Fruit fly (Drosophila melanogaster) whole organism, embryonic: Measurements from ENCODE around the gene lili.
A peak's percentile ranks its signal among the peaks of the same experiment; 100 is the strongest.

ENCODE experiments used
- Abd-B ChIP-seq: fragments of 200-800 bp; sonication (Bioruptor generic); optimal IDR thresholded peaks from 2 replicates; lab custom pipeline; 2018; ENCODE audit warnings: missing biosample characterization, mild to moderate bottlenecking, missing genetic modification characterization, moderate library complexity
- Adf1 ChIP-seq: fragments of 200-800 bp; sonication (Bioruptor generic); IDR thresholded peaks from 2 replicates; pipeline ENCODE4 v1.3.6; 2022; ENCODE audit warnings: missing biosample characterization, missing genetic modification characterization
- Asciz ChIP-seq: fragments of 200-800 bp; sonication (Bioruptor generic); optimal IDR thresholded peaks from 2 replicates; lab custom pipeline; 2017; ENCODE audit warnings: missing biosample characterization, mild to moderate bottlenecking, missing genetic modification characterization, missing genetic modification reagents
- Blimp-1 ChIP-seq: fragments of 200-800 bp; sonication (Bioruptor generic); optimal IDR thresholded peaks from 3 replicates; lab custom pipeline; 2018; ENCODE audit warnings: missing biosample characterization, missing genetic modification characterization, mild to moderate bottlenecking, moderate library complexity, missing genetic modification reagents
- CG10147 ChIP-seq: fragments of 200-800 bp; sonication (Bioruptor generic); optimal IDR thresholded peaks from 2 replicates; lab custom pipeline; 2019; ENCODE audit warnings: missing biosample characterization, mild to moderate bottlenecking, missing genetic modification characterization, moderate library complexity
- CG10431 ChIP-seq: fragments of 200-800 bp; sonication (Bioruptor generic); optimal IDR thresholded peaks from 3 replicates; lab custom pipeline; 2018; ENCODE audit warnings: missing biosample characterization, mild to moderate bottlenecking, missing genetic modification characterization
- CG12744 ChIP-seq: fragments of 200-800 bp; sonication (Bioruptor generic); optimal IDR thresholded peaks from 2 replicates; lab custom pipeline; 2016; ENCODE audit warnings: missing biosample characterization, missing genetic modification characterization
- CG13775 ChIP-seq: fragments of 200-800 bp; sonication (Bioruptor generic); optimal IDR thresholded peaks from 3 replicates; lab custom pipeline; 2017; ENCODE audit warnings: missing biosample characterization, mild to moderate bottlenecking, missing genetic modification characterization
- CG14965 ChIP-seq: fragments of 200-800 bp; sonication (Bioruptor generic); optimal IDR thresholded peaks from 2 replicates; lab custom pipeline; 2016; ENCODE audit warnings: missing biosample characterization, missing genetic modification characterization, borderline replicate concordance
- CG15479 ChIP-seq: fragments of 200-800 bp; sonication (Bioruptor generic); optimal IDR thresholded peaks from 3 replicates; lab custom pipeline; 2019; ENCODE audit warnings: missing biosample characterization, mild to moderate bottlenecking, missing genetic modification characterization, moderate library complexity
- CG15514 ChIP-seq: fragments of 200-800 bp; sonication (Bioruptor generic); optimal IDR thresholded peaks from 3 replicates; lab custom pipeline; 2017; ENCODE audit warnings: missing biosample characterization, missing genetic modification characterization, mild to moderate bottlenecking, moderate library complexity, missing genetic modification reagents
- CG15696 ChIP-seq: fragments of 200-800 bp; sonication (Bioruptor generic); optimal IDR thresholded peaks from 2 replicates; lab custom pipeline; 2019; ENCODE audit warnings: missing biosample characterization, mild to moderate bottlenecking, missing genetic modification characterization, moderate library complexity
- CG1647 ChIP-seq: fragments of 200-800 bp; sonication (Bioruptor generic); optimal IDR thresholded peaks from 3 replicates; lab custom pipeline; 2016; ENCODE audit warnings: missing biosample characterization, missing genetic modification characterization
- CG17359 ChIP-seq: fragments of 200-800 bp; sonication (Bioruptor generic); optimal IDR thresholded peaks from 3 replicates; lab custom pipeline; 2018; ENCODE audit warnings: missing biosample characterization, mild to moderate bottlenecking, missing genetic modification characterization, moderate library complexity
- CG2875 ChIP-seq: fragments of 200-800 bp; sonication (Bioruptor generic); optimal IDR thresholded peaks from 2 replicates; lab custom pipeline; 2017; ENCODE audit warnings: missing biosample characterization, mild to moderate bottlenecking, missing genetic modification characterization, missing genetic modification reagents
- CG31441 ChIP-seq: fragments of 200-800 bp; sonication (Bioruptor generic); IDR thresholded peaks from 2 replicates; pipeline ENCODE4 v1.3.6; 2022; ENCODE audit warnings: missing biosample characterization, missing genetic modification characterization
- CG32532 ChIP-seq: fragments of 200-800 bp; sonication (Bioruptor generic); IDR thresholded peaks from 2 replicates; pipeline ENCODE4 v1.3.6; 2022; ENCODE audit warnings: missing biosample characterization, missing genetic modification characterization
- CG3838 ChIP-seq: fragments of 200-800 bp; sonication (Bioruptor generic); optimal IDR thresholded peaks from 3 replicates; lab custom pipeline; 2016; ENCODE audit warnings: missing biosample characterization, missing genetic modification characterization
- CG4707 ChIP-seq: fragments of 200-800 bp; sonication (Bioruptor generic); optimal IDR thresholded peaks from 2 replicates; lab custom pipeline; 2018; ENCODE audit warnings: missing biosample characterization, mild to moderate bottlenecking, missing genetic modification characterization, moderate library complexity
- CG7745 ChIP-seq: fragments of 200-800 bp; sonication (Bioruptor generic); optimal IDR thresholded peaks from 2 replicates; lab custom pipeline; 2018; ENCODE audit warnings: missing biosample characterization, mild to moderate bottlenecking, missing genetic modification characterization, moderate library complexity
- CG7928 ChIP-seq: fragments of 200-800 bp; sonication (Bioruptor generic); optimal IDR thresholded peaks from 2 replicates; lab custom pipeline; 2017; ENCODE audit warnings: missing biosample characterization, mild to moderate bottlenecking, missing genetic modification characterization
- CG8281 ChIP-seq: fragments of 200-800 bp; sonication (Bioruptor generic); optimal IDR thresholded peaks from 2 replicates; lab custom pipeline; 2018; ENCODE audit warnings: missing biosample characterization, mild to moderate bottlenecking, missing genetic modification characterization, moderate library complexity
- CG8924 ChIP-seq: fragments of 200-800 bp; optimal IDR thresholded peaks from 3 replicates; lab custom pipeline; 2019; ENCODE audit warnings: missing biosample characterization, mild to moderate bottlenecking, missing genetic modification characterization, moderate library complexity
- CG9727 ChIP-seq: fragments of 200-800 bp; sonication (Bioruptor generic); optimal IDR thresholded peaks from 3 replicates; lab custom pipeline; 2017; ENCODE audit warnings: missing biosample characterization, mild to moderate bottlenecking, missing genetic modification characterization
- CG9932 ChIP-seq: fragments of 200-800 bp; sonication (Bioruptor generic); IDR thresholded peaks from 2 replicates; pipeline ENCODE4 v1.3.6; 2022; ENCODE audit warnings: missing biosample characterization, missing genetic modification characterization
- CoRest ChIP-seq: fragments of 200-800 bp; sonication (Bioruptor generic); optimal IDR thresholded peaks from 3 replicates; lab custom pipeline; 2018; ENCODE audit warnings: missing biosample characterization, mild to moderate bottlenecking, missing genetic modification characterization, moderate library complexity
- Dek ChIP-seq: fragments of 200-800 bp; sonication (Bioruptor generic); optimal IDR thresholded peaks from 3 replicates; lab custom pipeline; 2019; ENCODE audit warnings: missing biosample characterization, mild to moderate bottlenecking, missing genetic modification characterization, moderate library complexity
- Doc3 ChIP-seq: fragments of 200-800 bp; sonication (Bioruptor generic); IDR thresholded peaks from 3 replicates; pipeline ENCODE4 v1.3.6; 2022; ENCODE audit warnings: missing biosample characterization, missing genetic modification characterization; ENCODE audit not compliant: partially characterized antibody
- Fer2 ChIP-seq: fragments of 200-800 bp; sonication (Bioruptor generic); optimal IDR thresholded peaks from 2 replicates; lab custom pipeline; 2018; ENCODE audit warnings: missing biosample characterization, mild to moderate bottlenecking, missing genetic modification characterization, moderate library complexity
- Jarid2 ChIP-seq: fragments of 200-800 bp; sonication (Bioruptor generic); optimal IDR thresholded peaks from 3 replicates; lab custom pipeline; 2017; ENCODE audit warnings: mild to moderate bottlenecking, missing biosample characterization, missing genetic modification reagents, missing genetic modification characterization
- Lim3 ChIP-seq: fragments of 200-800 bp; sonication (Bioruptor generic); IDR thresholded peaks from 2 replicates; pipeline ENCODE4 v1.3.6; 2022; ENCODE audit warnings: missing biosample characterization, missing genetic modification characterization
- Nf-YC ChIP-seq: fragments of 200-800 bp; optimal IDR thresholded peaks from 3 replicates; lab custom pipeline; 2019; ENCODE audit warnings: missing biosample characterization, mild to moderate bottlenecking, missing genetic modification characterization, moderate library complexity
- Oaz ChIP-seq: fragments of 200-800 bp; sonication (Bioruptor generic); IDR thresholded peaks from 2 replicates; pipeline ENCODE4 v1.3.6; 2022; ENCODE audit warnings: missing biosample characterization, missing genetic modification characterization
- Usf ChIP-seq: fragments of 200-800 bp; sonication (Bioruptor generic); optimal IDR thresholded peaks from 2 replicates; lab custom pipeline; 2017; ENCODE audit warnings: missing genotype, missing biosample characterization, missing genetic modification characterization
- abd-A ChIP-seq: fragments of 200-800 bp; sonication (Bioruptor generic); optimal IDR thresholded peaks from 3 replicates; lab custom pipeline; 2019; ENCODE audit warnings: missing biosample characterization, mild to moderate bottlenecking, missing genetic modification characterization, moderate library complexity
- ac ChIP-seq: fragments of 200-800 bp; sonication (Bioruptor generic); optimal IDR thresholded peaks from 3 replicates; lab custom pipeline; 2017; ENCODE audit warnings: missing biosample characterization, mild to moderate bottlenecking, missing genetic modification characterization
- ap ChIP-seq: fragments of 200-800 bp; sonication (Bioruptor generic); IDR thresholded peaks from 2 replicates; pipeline ENCODE4 v1.3.6; 2022; ENCODE audit warnings: missing biosample characterization, missing genetic modification characterization
- cato ChIP-seq: fragments of 200-800 bp; sonication (Bioruptor generic); optimal IDR thresholded peaks from 2 replicates; lab custom pipeline; 2016; ENCODE audit warnings: missing biosample characterization, missing genetic modification characterization, borderline replicate concordance
- croc ChIP-seq: fragments of 200-800 bp; sonication (Bioruptor generic); conservative IDR thresholded peaks from 3 replicates; pipeline ENCODE4 v1.3.6; 2022; ENCODE audit warnings: missing biosample characterization, missing genetic modification characterization
- gro ChIP-seq: fragments of 200-800 bp; sonication (Bioruptor generic); optimal IDR thresholded peaks from 2 replicates; lab custom pipeline; 2016; ENCODE audit warnings: missing biosample characterization, missing genetic modification characterization
- gsb-n ChIP-seq: fragments of 200-800 bp; sonication (Bioruptor generic); optimal IDR thresholded peaks from 3 replicates; lab custom pipeline; 2018; ENCODE audit warnings: missing biosample characterization, mild to moderate bottlenecking, missing genetic modification characterization
- gt ChIP-seq: fragments of 200-800 bp; sonication (Bioruptor generic); IDR thresholded peaks from 2 replicates; pipeline ENCODE4 v1.3.6; 2022; ENCODE audit warnings: missing biosample characterization, missing genetic modification characterization
- hb ChIP-seq: fragments of 200-800 bp; sonication (Bioruptor generic); IDR thresholded peaks from 3 replicates; pipeline ENCODE4 v1.3.6; 2022; ENCODE audit warnings: missing biosample characterization, missing genetic modification characterization; ENCODE audit not compliant: partially characterized antibody
- lov ChIP-seq, 2 experiments: fragments of 200-800 bp in 1 of 2; fragments of >200 bp in 1 of 2; sonication (Bioruptor generic) in 1 of 2; IDR thresholded peaks in 1 of 2; optimal IDR thresholded peaks in 1 of 2; 2 replicates in 1 of 2; 3 replicates in 1 of 2; pipeline versions ENCODE4 v1.3.6 to Lab custom; 2017 to 2022; ENCODE audit warnings: missing biosample characterization in 1 of 2, missing genetic modification characterization in 1 of 2
- mld ChIP-seq: fragments of 200-800 bp; sonication (Bioruptor generic); IDR thresholded peaks from 3 replicates; pipeline ENCODE4 v1.3.6; 2022; ENCODE audit warnings: missing biosample characterization, missing genetic modification characterization; ENCODE audit not compliant: partially characterized antibody
- pb ChIP-seq: fragments of 200-800 bp; sonication (Bioruptor generic); optimal IDR thresholded peaks from 3 replicates; lab custom pipeline; 2016; ENCODE audit warnings: missing biosample characterization, missing genetic modification characterization
- slp2 ChIP-seq: fragments of 200-800 bp; sonication (Bioruptor generic); optimal IDR thresholded peaks from 2 replicates; lab custom pipeline; 2016; ENCODE audit warnings: missing biosample characterization, missing genetic modification characterization
- tin ChIP-seq: fragments of 200-800 bp; sonication (Bioruptor generic); optimal IDR thresholded peaks from 3 replicates; lab custom pipeline; 2016; ENCODE audit warnings: missing biosample characterization, missing genetic modification characterization
- twi ChIP-seq: fragments of 200-800 bp; optimal IDR thresholded peaks from 2 replicates; lab custom pipeline; 2019; ENCODE audit warnings: missing biosample characterization, mild to moderate bottlenecking, missing genetic modification characterization, moderate library complexity

lili gene

DNA sequence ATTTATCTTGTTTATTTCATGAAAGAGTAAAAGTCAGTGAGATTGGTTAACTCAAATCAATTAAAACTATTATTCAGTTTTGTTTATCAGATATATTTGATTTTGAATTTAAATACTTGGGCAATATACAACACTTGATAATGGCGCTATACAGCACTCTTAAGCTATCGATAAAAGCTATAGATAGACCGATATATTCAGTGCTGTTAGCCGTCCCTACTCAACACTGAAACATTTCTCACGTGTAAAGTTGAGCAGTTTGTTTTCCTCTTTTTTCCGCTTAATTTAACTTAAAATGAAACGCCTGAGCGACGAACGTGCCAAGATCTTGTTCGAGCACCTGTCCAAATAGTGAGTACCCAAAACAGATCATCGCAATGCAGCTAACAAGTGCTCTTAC is 36.6 kb upstream of the lili start, which contains the start of gene CG7006:
TSS of gene CG7006 (plus strand) at position 208 of the 400 bp plus-strand sequence.
- TF ChIP-seq slp2 (GFP tag; lab: Kevin White, UChicago): peak; percentile 60
- no peak for TF ChIP-seq CG10147
- peak; percentile 33 for TF ChIP-seq CG14965
- peak; percentile 44 for TF ChIP-seq pb
- no peak for TF ChIP-seq CG4707
- TF ChIP-seq mld (GFP tag; lab: Robert Waterston, UW): peak; percentile 50; the same call in 1 of the 3 replicates
- TF ChIP-seq CG13775 (GFP tag; lab: Kevin White, UChicago): no peak
- TF ChIP-seq Doc3 (GFP tag; lab: Robert Waterston, UW): peak; percentile 47; the same call in 1 of the 3 replicates
- TF ChIP-seq tin (GFP tag; lab: Kevin White, UChicago): peak; percentile 71
- TF ChIP-seq Abd-B: peak; percentile 27
- no peak for TF ChIP-seq CG3838 (GFP tag; lab: Kevin White, UChicago)
- no peak for TF ChIP-seq CG2875 (GFP tag; lab: Kevin White, UChicago)
- TF ChIP-seq CG9727: peak; percentile 10
- TF ChIP-seq Usf (GFP tag; lab: Kevin White, UChicago): peak; percentile 55
- peak; percentile 62 for TF ChIP-seq CG15514
- no peak for TF ChIP-seq CG10431 (GFP tag; lab: Kevin White, UChicago)
- no peak; the same call in 1 of the 2 replicates for TF ChIP-seq CG31441 (GFP tag; lab: Robert Waterston, UW)
- TF ChIP-seq CG9932 (GFP tag; lab: Robert Waterston, UW): peak; percentile 96
- no peak for TF ChIP-seq CG8924 (tag; lab: Kevin White, UChicago)
- TF ChIP-seq CoRest (tag; lab: Kevin White, UChicago): peak; percentile 58
- TF ChIP-seq Oaz (GFP tag; lab: Robert Waterston, UW): no peak
- peak; percentile 48 for TF ChIP-seq CG17359 (tag; lab: Kevin White, UChicago)
- TF ChIP-seq CG32532: peak; percentile 70; the same call in 1 of the 2 replicates
- TF ChIP-seq CG15479 (GFP tag; lab: Kevin White, UChicago): no peak
- TF ChIP-seq Lim3: no peak
- 0 out of 2 replicates have a peak, but pooled peaks have one; percentile 18 for TF ChIP-seq ap (GFP tag; lab: Robert Waterston, UW)
- TF ChIP-seq Jarid2 (GFP tag; lab: Kevin White, UChicago): peak; percentile 7
- peak; percentile 87 for TF ChIP-seq gro (GFP tag; lab: Kevin White, UChicago)
- TF ChIP-seq hb (GFP tag; lab: Robert Waterston, UW): peak; percentile 43; the same call in 1 of the 3 replicates
- no peak for TF ChIP-seq twi (tag; lab: Kevin White, UChicago)
- TF ChIP-seq Nf-YC: no peak
- TF ChIP-seq CG7928 (GFP tag; lab: Kevin White, UChicago): peak; percentile 29
- TF ChIP-seq CG15696: no peak
- no peak for TF ChIP-seq ac (GFP tag; lab: Kevin White, UChicago)
- TF ChIP-seq lov (optimal IDR thresholded peaks at IDR 0.05; lab: Kevin White, UChicago): no peak
- TF ChIP-seq lov (GFP tag; IDR thresholded peaks at IDR 0.05; lab: Robert Waterston, UW): no peak
- no peak for TF ChIP-seq croc (GFP tag; lab: Robert Waterston, UW)
- no peak for TF ChIP-seq CG8281 (tag; lab: Kevin White, UChicago)
- peak; percentile 43 for TF ChIP-seq cato (GFP tag; lab: Kevin White, UChicago)
- TF ChIP-seq Dek (tag; lab: Kevin White, UChicago): no peak
- no peak for TF ChIP-seq abd-A
- TF ChIP-seq CG12744 (GFP tag; lab: Kevin White, UChicago): peak; percentile 68
- no peak; the same call in 1 of the 2 replicates for TF ChIP-seq gt (GFP tag; lab: Robert Waterston, UW)
- no peak for TF ChIP-seq Asciz (GFP tag; lab: Kevin White, UChicago)
- TF ChIP-seq CG7745: no peak
- no peak for TF ChIP-seq gsb-n
- TF ChIP-seq Fer2 (tag; lab: Kevin White, UChicago): peak; percentile 48
- peak; percentile 86 for TF ChIP-seq CG1647 (GFP tag; lab: Kevin White, UChicago)
- peak; percentile 13; the same call in 1 of the 2 replicates for TF ChIP-seq Adf1 (GFP tag; lab: Robert Waterston, UW)
- no peak for TF ChIP-seq Blimp-1 (GFP tag; lab: Kevin White, UChicago)
